Fruit fly (Drosophila melanogaster) whole organism, embryonic: Measurements from ENCODE around the gene CG9117.
A peak's percentile ranks its signal among the peaks of the same experiment; 100 is the strongest.

Experiments used
- BtbVII ChIP-seq: fragments of 200-800 bp; sonication (Bioruptor generic); optimal IDR thresholded peaks from 3 replicates; lab custom pipeline; 2017; ENCODE audit warnings: missing biosample characterization, mild to moderate bottlenecking, missing genetic modification characterization
- CG11504 ChIP-seq: fragments of 200-800 bp; sonication (Bioruptor generic); optimal IDR thresholded peaks from 3 replicates; lab custom pipeline; 2019; ENCODE audit warnings: missing biosample characterization, mild to moderate bottlenecking, missing genetic modification characterization, moderate library complexity
- CG15514 ChIP-seq: fragments of 200-800 bp; sonication (Bioruptor generic); optimal IDR thresholded peaks from 3 replicates; lab custom pipeline; 2017; ENCODE audit warnings: missing biosample characterization, missing genetic modification characterization, mild to moderate bottlenecking, moderate library complexity, missing genetic modification reagents
- CG15601 ChIP-seq: fragments of 200-800 bp; sonication (Bioruptor generic); optimal IDR thresholded peaks from 3 replicates; lab custom pipeline; 2019; ENCODE audit warnings: missing biosample characterization, mild to moderate bottlenecking, missing genetic modification characterization, moderate library complexity
- CG16813 ChIP-seq: fragments of 200-800 bp; sonication (Bioruptor generic); IDR thresholded peaks from 3 replicates; pipeline ENCODE4 v1.3.6; 2022; ENCODE audit warnings: missing biosample characterization, missing genetic modification characterization; ENCODE audit not compliant: partially characterized antibody
- CG16863 ChIP-seq: fragments of 200-800 bp; sonication (Bioruptor generic); optimal IDR thresholded peaks from 3 replicates; lab custom pipeline; 2016; ENCODE audit warnings: missing biosample characterization, missing genetic modification characterization
- CG18619 ChIP-seq: fragments of 200-800 bp; sonication (Bioruptor generic); optimal IDR thresholded peaks from 3 replicates; lab custom pipeline; 2017; ENCODE audit warnings: missing biosample characterization, mild to moderate bottlenecking, missing genetic modification characterization
- CG31388 ChIP-seq: fragments of 200-800 bp; sonication (Bioruptor generic); optimal IDR thresholded peaks from 2 replicates; lab custom pipeline; 2016; ENCODE audit warnings: missing biosample characterization, missing genetic modification characterization
- CG33557 ChIP-seq: fragments of 200-800 bp; sonication (Bioruptor generic); optimal IDR thresholded peaks from 2 replicates; lab custom pipeline; 2019; ENCODE audit warnings: missing biosample characterization, mild to moderate bottlenecking, missing genetic modification characterization, moderate library complexity
- CG6683 ChIP-seq: fragments of 200-800 bp; sonication (Bioruptor generic); optimal IDR thresholded peaks from 2 replicates; lab custom pipeline; 2017; ENCODE audit warnings: missing biosample characterization, mild to moderate bottlenecking, missing genetic modification characterization, missing genetic modification reagents
- CG6854 ChIP-seq: fragments of 200-800 bp; sonication (Bioruptor generic); optimal IDR thresholded peaks from 3 replicates; lab custom pipeline; 2017; ENCODE audit warnings: missing biosample characterization, mild to moderate bottlenecking, missing genetic modification characterization
- CG8944 ChIP-seq: fragments of 200-800 bp; sonication (Bioruptor generic); optimal IDR thresholded peaks from 3 replicates; lab custom pipeline; 2016; ENCODE audit warnings: missing biosample characterization, missing genetic modification characterization
- CkIIα-i1 ChIP-seq: fragments of 200-800 bp; sonication (Bioruptor generic); IDR thresholded peaks from 2 replicates; pipeline ENCODE4 v1.3.6; 2022; ENCODE audit warnings: missing biosample characterization, missing genetic modification characterization
- Dbx ChIP-seq: fragments of 200-800 bp; sonication (Bioruptor generic); IDR thresholded peaks from 3 replicates; pipeline ENCODE4 v1.3.6; 2022; ENCODE audit warnings: missing biosample characterization, missing genetic modification characterization
- Deaf1 ChIP-seq: fragments of 200-800 bp; optimal IDR thresholded peaks from 3 replicates; lab custom pipeline; 2019; ENCODE audit warnings: missing biosample characterization, mild to moderate bottlenecking, missing genetic modification characterization, moderate library complexity
- Hey ChIP-seq: fragments of 200-800 bp; sonication (Bioruptor generic); optimal IDR thresholded peaks from 3 replicates; lab custom pipeline; 2018; ENCODE audit warnings: missing biosample characterization, mild to moderate bottlenecking, missing genetic modification characterization
- MESR4 ChIP-seq: fragments of 200-800 bp; sonication (Bioruptor generic); optimal IDR thresholded peaks from 2 replicates; lab custom pipeline; 2018; ENCODE audit warnings: missing biosample characterization, mild to moderate bottlenecking, missing genetic modification characterization, moderate library complexity
- Mes4 ChIP-seq: fragments of 200-800 bp; sonication (Bioruptor generic); optimal IDR thresholded peaks from 2 replicates; lab custom pipeline; 2016; ENCODE audit warnings: missing biosample characterization, missing genetic modification characterization
- Nf-YC ChIP-seq: fragments of 200-800 bp; optimal IDR thresholded peaks from 3 replicates; lab custom pipeline; 2019; ENCODE audit warnings: missing biosample characterization, mild to moderate bottlenecking, missing genetic modification characterization, moderate library complexity
- NfI ChIP-seq: fragments of 200-800 bp; sonication (Bioruptor generic); optimal IDR thresholded peaks from 3 replicates; lab custom pipeline; 2018; ENCODE audit warnings: missing biosample characterization, mild to moderate bottlenecking, missing genetic modification characterization, moderate library complexity
- Stat92E ChIP-seq, 3 experiments: fragments of >200 bp in 2 of 3; fragments of 200-800 bp in 1 of 3; sonication (Bioruptor generic) in 1 of 3; optimal IDR thresholded peaks; 2 replicates each; lab custom pipeline; 2017 to 2019; ENCODE audit warnings: missing biosample characterization in 3 of 3, missing genetic modification characterization in 3 of 3, mild to moderate bottlenecking in 1 of 3, moderate library complexity in 1 of 3
- ac ChIP-seq: fragments of 200-800 bp; sonication (Bioruptor generic); optimal IDR thresholded peaks from 3 replicates; lab custom pipeline; 2017; ENCODE audit warnings: missing biosample characterization, mild to moderate bottlenecking, missing genetic modification characterization
- ase ChIP-seq: fragments of 200-800 bp; sonication (Bioruptor generic); IDR thresholded peaks from 3 replicates; pipeline ENCODE4 v1.3.6; 2022; ENCODE audit warnings: missing biosample characterization, missing genetic modification characterization
- bbx ChIP-seq: fragments of 200-800 bp; sonication (Bioruptor generic); IDR thresholded peaks from 2 replicates; pipeline ENCODE4 v1.3.6; 2022; ENCODE audit warnings: missing biosample characterization, missing genetic modification characterization; ENCODE audit not compliant: partially characterized antibody
- btn ChIP-seq: fragments of 200-800 bp; sonication (Bioruptor generic); optimal IDR thresholded peaks from 2 replicates; lab custom pipeline; 2016; ENCODE audit warnings: missing biosample characterization, missing genetic modification characterization
- cad ChIP-seq: fragments of >200 bp; optimal IDR thresholded peaks from 2 replicates; lab custom pipeline; 2017; ENCODE audit warnings: missing biosample characterization, missing genetic modification characterization
- cato ChIP-seq: fragments of 200-800 bp; sonication (Bioruptor generic); optimal IDR thresholded peaks from 2 replicates; lab custom pipeline; 2016; ENCODE audit warnings: missing biosample characterization, missing genetic modification characterization, borderline replicate concordance
- ci ChIP-seq: fragments of 200-800 bp; sonication (Bioruptor generic); IDR thresholded peaks from 3 replicates; pipeline ENCODE4 v1.3.6; 2022; ENCODE audit warnings: missing biosample characterization, missing genetic modification characterization
- dati ChIP-seq: fragments of 200-800 bp; sonication (Bioruptor generic); IDR thresholded peaks from 2 replicates; pipeline ENCODE4 v1.3.6; 2022; ENCODE audit warnings: missing biosample characterization, missing genetic modification characterization
- exex ChIP-seq: fragments of 200-800 bp; sonication (Bioruptor generic); optimal IDR thresholded peaks from 4 replicates; lab custom pipeline; 2018; ENCODE audit warnings: missing biosample characterization, mild to moderate bottlenecking, missing genetic modification characterization, moderate library complexity
- gce ChIP-seq: fragments of 200-800 bp; sonication (Bioruptor generic); IDR thresholded peaks from 3 replicates; pipeline ENCODE4 v1.3.6; 2022; ENCODE audit warnings: missing biosample characterization, missing genetic modification characterization
- grn ChIP-seq: fragments of 200-800 bp; sonication (Bioruptor generic); optimal IDR thresholded peaks from 3 replicates; lab custom pipeline; 2017; ENCODE audit warnings: missing biosample characterization, missing genetic modification characterization
- gsb ChIP-seq: fragments of 200-800 bp; sonication (Bioruptor generic); IDR thresholded peaks from 2 replicates; pipeline ENCODE4 v1.3.6; 2022; ENCODE audit warnings: missing biosample characterization, missing genetic modification characterization
- kah ChIP-seq: fragments of 200-800 bp; sonication (Bioruptor generic); optimal IDR thresholded peaks from 2 replicates; lab custom pipeline; 2018; ENCODE audit warnings: missing biosample characterization, mild to moderate bottlenecking, missing genetic modification characterization
- lilli ChIP-seq: fragments of 200-800 bp; sonication (Bioruptor generic); optimal IDR thresholded peaks from 3 replicates; lab custom pipeline; 2016; ENCODE audit warnings: missing biosample characterization, missing genetic modification characterization
- lov ChIP-seq, 2 experiments: fragments of 200-800 bp in 1 of 2; fragments of >200 bp in 1 of 2; sonication (Bioruptor generic) in 1 of 2; IDR thresholded peaks in 1 of 2; optimal IDR thresholded peaks in 1 of 2; 2 replicates in 1 of 2; 3 replicates in 1 of 2; pipeline versions ENCODE4 v1.3.6 to Lab custom; 2017 to 2022; ENCODE audit warnings: missing biosample characterization in 1 of 2, missing genetic modification characterization in 1 of 2
- nerfin-1 ChIP-seq: fragments of 200-800 bp; sonication (Bioruptor generic); optimal IDR thresholded peaks from 3 replicates; lab custom pipeline; 2019; ENCODE audit warnings: missing biosample characterization, mild to moderate bottlenecking, missing genetic modification characterization, moderate library complexity
- nmo ChIP-seq: fragments of 200-800 bp; sonication (Bioruptor generic); optimal IDR thresholded peaks from 2 replicates; lab custom pipeline; 2018; ENCODE audit warnings: missing biosample characterization, mild to moderate bottlenecking, missing genetic modification characterization, moderate library complexity
- onecut ChIP-seq: fragments of 200-800 bp; sonication (Bioruptor generic); IDR thresholded peaks from 2 replicates; pipeline ENCODE4 v1.3.6; 2022; ENCODE audit warnings: missing biosample characterization, missing genetic modification characterization
- ranshi ChIP-seq: fragments of 200-800 bp; sonication (Bioruptor generic); IDR thresholded peaks from 2 replicates; pipeline ENCODE4 v1.3.6; 2022; ENCODE audit warnings: missing biosample characterization, missing genetic modification characterization
- row ChIP-seq: fragments of 200-800 bp; sonication (Bioruptor generic); IDR thresholded peaks from 3 replicates; pipeline ENCODE4 v1.3.6; 2022; ENCODE audit warnings: missing biosample characterization, missing genetic modification characterization
- run ChIP-seq: fragments of 200-800 bp; sonication (Bioruptor generic); optimal IDR thresholded peaks from 3 replicates; lab custom pipeline; 2018; ENCODE audit warnings: missing biosample characterization, mild to moderate bottlenecking, missing genetic modification characterization
- shn ChIP-seq: fragments of 200-800 bp; sonication (Bioruptor generic); optimal IDR thresholded peaks from 3 replicates; lab custom pipeline; 2016; ENCODE audit warnings: missing biosample characterization, missing genetic modification characterization
- sima ChIP-seq: fragments of 200-800 bp; sonication (Bioruptor generic); optimal IDR thresholded peaks from 2 replicates; lab custom pipeline; 2016; ENCODE audit warnings: missing biosample characterization, missing genetic modification characterization
- so ChIP-seq: fragments of 200-800 bp; sonication (Bioruptor generic); IDR thresholded peaks from 3 replicates; pipeline ENCODE4 v1.3.6; 2022; ENCODE audit warnings: missing biosample characterization, missing genetic modification characterization
- stc ChIP-seq: fragments of 200-800 bp; sonication (Bioruptor generic); IDR thresholded peaks from 2 replicates; pipeline ENCODE4 v1.3.6; 2022; ENCODE audit warnings: missing biosample characterization, missing genetic modification characterization
- stwl ChIP-seq: fragments of 200-800 bp; sonication (Bioruptor generic); optimal IDR thresholded peaks from 3 replicates; lab custom pipeline; 2018; ENCODE audit warnings: missing biosample characterization, mild to moderate bottlenecking, missing genetic modification characterization, moderate library complexity
- unc-4 ChIP-seq: fragments of 200-800 bp; sonication (Bioruptor generic); IDR thresholded peaks from 2 replicates; pipeline ENCODE4 v1.3.6; 2022; ENCODE audit warnings: missing biosample characterization, missing genetic modification characterization; ENCODE audit not compliant: partially characterized antibody
- unpg ChIP-seq: fragments of 200-800 bp; sonication (Bioruptor generic); optimal IDR thresholded peaks from 3 replicates; lab custom pipeline; 2018; ENCODE audit warnings: missing biosample characterization, mild to moderate bottlenecking, missing genetic modification characterization, moderate library complexity
- z ChIP-seq: fragments of 200-800 bp; sonication (Bioruptor generic); IDR thresholded peaks from 3 replicates; pipeline ENCODE4 v1.3.6; 2022; ENCODE audit warnings: missing biosample characterization, missing genetic modification characterization

The CG9117 gene

DNA sequence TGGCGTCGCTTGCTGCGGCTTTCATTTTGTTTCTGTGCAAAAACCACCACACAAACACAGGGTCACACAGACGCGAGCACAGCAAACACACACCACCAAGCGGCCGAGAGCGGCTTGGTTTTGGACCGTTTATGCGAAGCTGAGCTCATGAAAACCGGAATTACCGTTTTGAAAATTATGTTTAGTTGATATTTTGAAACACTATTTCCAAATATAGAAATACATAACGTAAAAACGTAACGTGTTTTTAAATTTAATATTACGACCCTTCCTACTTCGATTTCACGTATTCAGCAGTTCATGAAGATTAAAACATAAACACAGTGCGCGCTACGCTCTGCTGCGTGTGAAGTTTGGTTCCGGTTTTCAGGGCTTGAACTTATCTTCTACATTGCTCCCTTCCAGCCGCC, 13.5 kb upstream of the CG9117 start (continued):
- TF ChIP-seq CG33557 (GFP tag; lab: Kevin White, UChicago) (peak; percentile 95), cato (peak; percentile 82), bbx (GFP tag; lab: Robert Waterston, UW) (no peak), ac (peak; percentile 79), lov (optimal IDR thresholded peaks at IDR 0.05; lab: Kevin White, UChicago) (no peak), lov (GFP tag; IDR thresholded peaks at IDR 0.05; lab: Robert Waterston, UW) (peak; percentile 89), sima (GFP tag; lab: Kevin White, UChicago) (peak; percentile 92), onecut (GFP tag; lab: Robert Waterston, UW) (peak; percentile 95), BtbVII (GFP tag; lab: Kevin White, UChicago) (peak; percentile 97), CG8944 (GFP tag; lab: Kevin White, UChicago) (peak; percentile 77), MESR4 (GFP tag; lab: Kevin White, UChicago) (peak; percentile 46), Stat92E (GFP tag; optimal IDR thresholded peaks at IDR 0.05; lab: Kevin White, UChicago) (peak in 1 of 3 experiments; percentile 79), run (tag; lab: Kevin White, UChicago) (peak; percentile 94), ase (peak; percentile 83), ci (GFP tag; lab: Robert Waterston, UW) (peak; percentile 99), Deaf1 (tag; lab: Kevin White, UChicago) (peak; percentile 84), CG31388 (peak; percentile 71), CG18619 (peak; percentile 95), cad (GFP tag; lab: Kevin White, UChicago) (no peak), nerfin-1 (tag; lab: Kevin White, UChicago) (peak; percentile 95), gsb (GFP tag; lab: Robert Waterston, UW) (peak; percentile 79), gce (peak; percentile 91), z (GFP tag; lab: Robert Waterston, UW) (peak; percentile 64; the same call in 2 of the 3 replicates), grn (GFP tag; lab: Kevin White, UChicago) (no peak), CG16863 (peak; percentile 95), unc-4 (GFP tag; lab: Robert Waterston, UW) (no peak), Nf-YC (tag; lab: Kevin White, UChicago) (peak; percentile 87), CG6854 (GFP tag; lab: Kevin White, UChicago) (peak; percentile 97), dati (peak; percentile 44; the same call in 1 of the 2 replicates), ranshi (GFP tag; lab: Robert Waterston, UW) (peak; percentile 93), CG15601 (tag; lab: Kevin White, UChicago) (peak; percentile 94), CG6683 (GFP tag; lab: Kevin White, UChicago) (peak; percentile 95), row (GFP tag; lab: Robert Waterston, UW) (peak; percentile 97), lilli (GFP tag; lab: Kevin White, UChicago) (peak; percentile 97), stc (GFP tag; lab: Robert Waterston, UW) (peak; percentile 95), so (GFP tag; lab: Robert Waterston, UW) (peak; percentile 95), btn (GFP tag; lab: Kevin White, UChicago) (peak; percentile 94), CG15514 (GFP tag; lab: Kevin White, UChicago) (peak; percentile 93), CG11504 (tag; lab: Kevin White, UChicago) (peak; percentile 95), CG16813 (GFP tag; lab: Robert Waterston, UW) (no peak), Mes4 (GFP tag; lab: Kevin White, UChicago) (peak; percentile 94), NfI (GFP tag; lab: Kevin White, UChicago) (peak; percentile 95), stwl (tag; lab: Kevin White, UChicago) (peak; percentile 42), Hey (tag; lab: Kevin White, UChicago) (peak; percentile 85), CkIIα-i1 (peak; percentile 36; the same call in 1 of the 2 replicates), unpg (peak; percentile 98), Dbx (GFP tag; lab: Robert Waterston, UW) (peak; percentile 96), shn (GFP tag; lab: Kevin White, UChicago) (peak; percentile 79), exex (tag; lab: Kevin White, UChicago) (peak; percentile 82), nmo (peak; percentile 96), kah (GFP tag; lab: Kevin White, UChicago) (peak; percentile 92)
